Worm (Caenorhabditis elegans) whole organism, L1 larva: ENCODE measurements around the gene memb-2.

Experiments used
- C16A3.4 ChIP-seq: fragments of 150-350 bp; optimal IDR thresholded peaks from 2 replicates; lab custom pipeline; 2014; ENCODE audit warnings: missing biosample characterization, missing genetic modification characterization
- F16B12.6 ChIP-seq: fragments of 150-350 bp; optimal IDR thresholded peaks from 2 replicates; lab custom pipeline; 2014; ENCODE audit warnings: missing biosample characterization, missing genetic modification characterization
- alr-1 ChIP-seq: fragments of 200-800 bp; sonication (Bioruptor generic); optimal IDR thresholded peaks from 2 replicates; lab custom pipeline; 2018; ENCODE audit warnings: borderline replicate concordance, mild to moderate bottlenecking, missing genetic modification characterization, missing compliant biosample characterization
- aly-2 ChIP-seq: fragments of 150-350 bp; optimal IDR thresholded peaks from 2 replicates; lab custom pipeline; 2014; ENCODE audit warnings: missing biosample characterization, missing genetic modification characterization
- blmp-1 ChIP-seq: fragments of 150-350 bp; optimal IDR thresholded peaks from 2 replicates; lab custom pipeline; 2014; ENCODE audit warnings: missing biosample characterization, missing genetic modification characterization
- ceh-82 ChIP-seq, 3 experiments: fragments of 150-350 bp in 1 of 3; sonication (generic microtip) in 2 of 3; optimal IDR thresholded peaks; 2 replicates each; lab custom pipeline; 2014 to 2017; ENCODE audit warnings: missing biosample characterization in 3 of 3, missing genetic modification characterization in 3 of 3
- ceh-88 ChIP-seq: fragments of 200-800 bp; sonication (Bioruptor generic); IDR thresholded peaks from 2 replicates; pipeline ENCODE4 v1.3.6; 2022; ENCODE audit warnings: missing genetic modification characterization, missing compliant biosample characterization
- dpl-1 ChIP-seq, 3 experiments: fragments of 150-350 bp in 2 of 3; sonication (generic microtip) in 1 of 3; optimal IDR thresholded peaks; 2 replicates each; lab custom pipeline; 2014 to 2017; ENCODE audit warnings: missing biosample characterization in 3 of 3, missing genetic modification characterization in 3 of 3, missing genetic modification reagents in 3 of 3
- efl-1 ChIP-seq, 4 experiments: fragments of 150-350 bp; optimal IDR thresholded peaks in 3 of 4; peaks in 1 of 4; 1 replicate in 1 of 4; 2 replicates in 3 of 4; lab custom pipeline; 2014; ENCODE audit warnings: missing biosample characterization in 2 of 4, missing genetic modification characterization in 2 of 4, missing genetic modification reagents in 2 of 4
- egl-13 ChIP-seq: sonication (generic microtip); optimal IDR thresholded peaks from 2 replicates; lab custom pipeline; 2016; ENCODE audit warnings: missing genotype, missing genetic modification reagents, missing genetic modification characterization, missing compliant biosample characterization
- egl-27 ChIP-seq, 2 experiments: fragments of 150-350 bp in 1 of 2; sonication (generic microtip); optimal IDR thresholded peaks; 3 replicates each; lab custom pipeline; 2017 to 2018; ENCODE audit warnings: missing biosample characterization in 2 of 2, missing genetic modification characterization in 2 of 2, missing genetic modification reagents in 2 of 2
- elt-2 ChIP-seq: sonication (generic microtip); optimal IDR thresholded peaks from 2 replicates; lab custom pipeline; 2016; ENCODE audit warnings: missing genetic modification characterization, mild to moderate bottlenecking, inconsistent platforms, missing compliant biosample characterization, missing genetic modification reagents
- fkh-4 ChIP-seq: sonication (generic microtip); optimal IDR thresholded peaks from 2 replicates; lab custom pipeline; 2016; ENCODE audit warnings: missing compliant biosample characterization, missing genetic modification characterization, borderline replicate concordance
- fkh-8 ChIP-seq: sonication (generic microtip); optimal IDR thresholded peaks from 2 replicates; lab custom pipeline; 2016; ENCODE audit warnings: mild to moderate bottlenecking, missing genetic modification characterization, missing compliant biosample characterization
- grh-1 ChIP-seq: fragments of 200-800 bp; sonication (Bioruptor generic); IDR thresholded peaks from 2 replicates; pipeline ENCODE4 v1.3.6; 2022; ENCODE audit warnings: missing genetic modification reagents, missing genetic modification characterization, missing compliant biosample characterization
- hlh-4 ChIP-seq: sonication (generic microtip); optimal IDR thresholded peaks from 2 replicates; lab custom pipeline; 2016; ENCODE audit warnings: mild to moderate bottlenecking, missing genetic modification characterization, missing compliant biosample characterization
- isw-1 ChIP-seq: fragments of 200-800 bp; sonication (Bioruptor generic); IDR thresholded peaks from 2 replicates; pipeline ENCODE4 v1.3.6; 2022; ENCODE audit warnings: missing genetic modification characterization, missing compliant biosample characterization
- lin-14 ChIP-seq: fragments of 200-800 bp; sonication (Bioruptor generic); optimal IDR thresholded peaks from 2 replicates; lab custom pipeline; 2018; ENCODE audit warnings: mild to moderate bottlenecking, missing genetic modification characterization, moderate library complexity, missing compliant biosample characterization
- lin-35 ChIP-seq, 2 experiments: fragments of 150-350 bp; optimal IDR thresholded peaks; 2 replicates each; lab custom pipeline; 2014; ENCODE audit warnings: missing biosample characterization in 2 of 2, missing genetic modification characterization in 2 of 2, missing genetic modification reagents in 2 of 2
- lsy-2 ChIP-seq, 2 experiments: fragments of 150-350 bp; optimal IDR thresholded peaks; 2 replicates each; lab custom pipeline; 2014; ENCODE audit warnings: missing biosample characterization in 2 of 2, missing genetic modification characterization in 2 of 2
- mep-1 ChIP-seq: fragments of 150-350 bp; optimal IDR thresholded peaks from 2 replicates; lab custom pipeline; 2014; ENCODE audit warnings: missing biosample characterization, missing genetic modification characterization
- nhr-12 ChIP-seq: sonication (generic microtip); optimal IDR thresholded peaks from 2 replicates; lab custom pipeline; 2017; ENCODE audit warnings: missing biosample characterization, missing genetic modification characterization
- nhr-19 ChIP-seq: fragments of 200-800 bp; sonication (Bioruptor generic); conservative IDR thresholded peaks from 2 replicates; pipeline ENCODE4 v1.3.6; 2022; ENCODE audit warnings: missing genetic modification characterization, missing compliant biosample characterization
- nhr-20 ChIP-seq: sonication (generic microtip); optimal IDR thresholded peaks from 2 replicates; lab custom pipeline; 2016; ENCODE audit warnings: mild to moderate bottlenecking, missing genetic modification characterization, missing compliant biosample characterization
- nhr-47 ChIP-seq: sonication (generic microtip); optimal IDR thresholded peaks from 2 replicates; lab custom pipeline; 2016; ENCODE audit warnings: mild to moderate bottlenecking, missing genetic modification characterization, moderate library complexity, missing compliant biosample characterization
- nhr-71 ChIP-seq: sonication (generic microtip); optimal IDR thresholded peaks from 2 replicates; lab custom pipeline; 2016; ENCODE audit warnings: mild to moderate bottlenecking, missing genetic modification characterization, moderate library complexity, missing compliant biosample characterization
- nhr-76 ChIP-seq: sonication (generic microtip); optimal IDR thresholded peaks from 2 replicates; lab custom pipeline; 2017; ENCODE audit warnings: missing biosample characterization, missing genetic modification characterization
- nhr-77 ChIP-seq: fragments of 150-350 bp; optimal IDR thresholded peaks from 2 replicates; lab custom pipeline; 2014; ENCODE audit warnings: missing biosample characterization, missing genetic modification characterization
- nhr-85 ChIP-seq: sonication (generic microtip); peaks from one replicate; lab custom pipeline; 2016; ENCODE audit warnings: missing genetic modification characterization, inconsistent platforms, missing compliant biosample characterization
- nhr-90 ChIP-seq: sonication (generic microtip); optimal IDR thresholded peaks from 2 replicates; lab custom pipeline; 2016; ENCODE audit warnings: mild to moderate bottlenecking, missing genetic modification characterization, missing compliant biosample characterization; ENCODE audit not compliant: poor library complexity
- pax-3 ChIP-seq: fragments of 200-800 bp; sonication (Bioruptor generic); optimal IDR thresholded peaks from 2 replicates; lab custom pipeline; 2018; ENCODE audit warnings: mild to moderate bottlenecking, missing genetic modification characterization, moderate library complexity, missing compliant biosample characterization
- rnt-1 ChIP-seq: sonication (generic microtip); optimal IDR thresholded peaks from 2 replicates; lab custom pipeline; 2016; ENCODE audit warnings: mild to moderate bottlenecking, missing genetic modification characterization, moderate library complexity, missing compliant biosample characterization
- skn-1 ChIP-seq: fragments of 150-350 bp; optimal IDR thresholded peaks from 2 replicates; lab custom pipeline; 2014; ENCODE audit warnings: missing biosample characterization, missing genetic modification characterization
- snpc-4 ChIP-seq: fragments of 150-350 bp; optimal IDR thresholded peaks from 2 replicates; lab custom pipeline; 2014; ENCODE audit warnings: missing biosample characterization, missing genetic modification characterization
- snu-23 ChIP-seq: sonication (generic microtip); optimal IDR thresholded peaks from 2 replicates; lab custom pipeline; 2016; ENCODE audit warnings: missing genetic modification characterization, missing compliant biosample characterization
- sptf-1 ChIP-seq: fragments of 150-350 bp; optimal IDR thresholded peaks from 2 replicates; lab custom pipeline; 2014; ENCODE audit warnings: missing biosample characterization, missing genetic modification characterization
- swsn-7 ChIP-seq: sonication (generic microtip); optimal IDR thresholded peaks from 2 replicates; lab custom pipeline; 2016; ENCODE audit warnings: missing genetic modification characterization, missing compliant biosample characterization
- tlp-1 ChIP-seq: fragments of 150-350 bp; optimal IDR thresholded peaks from 2 replicates; lab custom pipeline; 2014; ENCODE audit warnings: missing biosample characterization, missing genetic modification characterization
- unc-130 ChIP-seq: fragments of 150-350 bp; optimal IDR thresholded peaks from 2 replicates; lab custom pipeline; 2017; ENCODE audit warnings: missing biosample characterization, missing genetic modification characterization, inconsistent platforms
- unc-30 ChIP-seq: sonication (generic microtip); optimal IDR thresholded peaks from 2 replicates; lab custom pipeline; 2017; ENCODE audit warnings: missing biosample characterization, missing genetic modification characterization
- unc-98 ChIP-seq: fragments of 200-800 bp; sonication (Bioruptor generic); IDR thresholded peaks from 2 replicates; pipeline ENCODE4 v1.3.6; 2022; ENCODE audit warnings: missing genetic modification characterization, missing compliant biosample characterization
- xbp-1 ChIP-seq: sonication (generic microtip); optimal IDR thresholded peaks from 2 replicates; lab custom pipeline; 2016; ENCODE audit warnings: missing genetic modification characterization, missing compliant biosample characterization
- ztf-4 ChIP-seq: fragments of 150-350 bp; optimal IDR thresholded peaks from 2 replicates; lab custom pipeline; 2014; ENCODE audit warnings: missing biosample characterization, missing genetic modification characterization

Gene memb-2

DNA sequence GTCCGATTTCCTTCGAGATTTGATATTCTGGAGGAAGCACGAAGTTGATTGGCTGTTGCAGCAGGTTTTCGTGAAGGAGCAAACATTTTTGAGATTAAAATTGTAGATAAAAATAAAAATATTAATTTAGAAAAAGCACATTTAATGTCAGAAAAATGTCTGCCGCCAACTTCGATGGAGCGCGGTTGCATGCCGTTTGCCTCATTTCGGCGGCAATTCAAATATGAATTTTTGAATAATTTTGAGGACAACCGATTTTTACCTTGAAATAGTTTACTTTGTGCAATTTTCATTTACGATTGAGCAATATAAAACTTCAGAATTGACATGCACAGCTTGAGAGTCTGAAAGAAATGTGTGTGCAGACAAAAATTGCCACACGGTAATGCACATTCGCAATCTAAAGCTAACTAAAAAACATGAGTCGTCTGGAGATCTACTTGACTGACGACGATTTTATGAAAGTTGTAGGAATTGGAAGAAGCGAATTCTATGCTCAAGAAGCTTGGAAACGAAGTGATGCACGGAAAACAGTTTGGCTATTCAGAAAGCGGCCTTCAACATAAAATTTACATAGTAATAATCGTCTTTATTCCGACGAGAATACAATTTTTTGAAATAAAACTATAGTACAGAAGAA is 23.4 kb downstream of the memb-2 start, which contains the start of gene zhit-1:
Gene zhit-1, minus strand, starts transcription at position 161 of the 640 bp plus-strand sequence.
- TF ChIP-seq nhr-20 (tag; lab: Kevin White, UChicago) (peak; percentile 1), unc-130 (peak; percentile 61), nhr-71 (peak; percentile 47), nhr-47 (tag; lab: Kevin White, UChicago) (peak; percentile 52), efl-1 (optimal IDR thresholded peaks at IDR 0.05; lab: Kevin White, UChicago) (peak; percentile 92), efl-1 (GFP tag; optimal IDR thresholded peaks at IDR 0.05 in 1 of 2; lab: Kevin White, UChicago) (peak; percentile 92 to 99), snu-23 (peak; percentile 29), nhr-90 (tag; lab: Kevin White, UChicago) (peak; percentile 37), ceh-88 (GFP tag; lab: Robert Waterston, UW) (no peak), dpl-1 (GFP tag; optimal IDR thresholded peaks at IDR 0.05; lab: Kevin White, UChicago) (peak; percentile 85 to 92 (median 89)), nhr-77 (tag; lab: Kevin White, UChicago) (no peak), lin-35 (GFP tag; optimal IDR thresholded peaks at IDR 0.05; lab: Kevin White, UChicago) (peak; percentile 94 to 97), F16B12.6 (peak; percentile 50), nhr-85 (tag; lab: Kevin White, UChicago) (peak; percentile 30), blmp-1 (tag; lab: Kevin White, UChicago) (peak; percentile 4), lsy-2 (tag; optimal IDR thresholded peaks at IDR 0.05; lab: Kevin White, UChicago) (peak; percentile 21 to 70), ztf-4 (no peak), skn-1 (tag; lab: Kevin White, UChicago) (peak; percentile 36), C16A3.4 (tag; lab: Kevin White, UChicago) (peak; percentile 23), fkh-4 (tag; lab: Kevin White, UChicago) (no peak), xbp-1 (tag; lab: Kevin White, UChicago) (peak; percentile 15), mep-1 (tag; lab: Kevin White, UChicago) (peak; percentile 35), alr-1 (tag; lab: Kevin White, UChicago) (peak; percentile 85), fkh-8 (no peak), rnt-1 (tag; lab: Kevin White, UChicago) (peak; percentile 24), nhr-19 (GFP tag; lab: Robert Waterston, UW) (0 out of 2 replicates have a peak, but pooled peaks have one; percentile 6), grh-1 (GFP tag; lab: Robert Waterston, UW) (no peak), snpc-4 (tag; lab: Kevin White, UChicago) (peak; percentile 68), lin-14 (no peak), ceh-82 (tag; optimal IDR thresholded peaks at IDR 0.05; lab: Kevin White, UChicago) (peak in 1 of 3 experiments; percentile 13), isw-1 (GFP tag; lab: Robert Waterston, UW) (peak; percentile 29; the same call in 1 of the 2 replicates), egl-27 (tag; optimal IDR thresholded peaks at IDR 0.05; lab: Kevin White, UChicago) (no peak)

DNA sequence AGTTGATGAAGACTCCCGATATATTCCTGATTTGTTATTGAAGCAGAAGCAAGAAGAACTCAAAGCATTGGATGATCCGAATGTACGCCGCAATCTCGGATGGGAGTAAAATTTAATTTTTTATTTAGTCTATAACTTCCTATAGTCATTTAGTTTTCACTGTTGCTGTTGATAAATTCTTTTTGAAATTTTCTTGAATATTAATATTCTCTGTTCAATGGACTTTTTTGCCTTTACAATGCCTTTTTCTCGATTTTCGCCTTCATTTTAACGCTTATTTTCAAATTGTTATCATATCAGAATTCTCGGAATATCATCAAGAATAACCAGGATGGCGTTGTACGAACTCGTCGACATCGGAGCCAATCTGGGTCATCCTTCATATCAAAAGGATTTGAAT is 25.6 kb downstream of the memb-2 start, which contains the start of gene crn-2:
Gene crn-2, plus strand, starts transcription at position 301 of the 400 bp plus-strand sequence.
- TF ChIP-seq egl-27 (tag; optimal IDR thresholded peaks at IDR 0.05; lab: Kevin White, UChicago) (no peak), elt-2 (tag; lab: Kevin White, UChicago) (no peak), swsn-7 (no peak), unc-30 (no peak), aly-2 (tag; lab: Kevin White, UChicago) (no peak), tlp-1 (tag; lab: Kevin White, UChicago) (no peak), nhr-76 (no peak), nhr-19 (GFP tag; lab: Robert Waterston, UW) (no peak), egl-13 (tag; lab: Kevin White, UChicago) (no peak), hlh-4 (tag; lab: Kevin White, UChicago) (no peak), pax-3 (tag; lab: Kevin White, UChicago) (no peak), sptf-1 (tag; lab: Kevin White, UChicago) (no peak), unc-98 (no peak), nhr-12 (tag; lab: Kevin White, UChicago) (no peak)
